Fruit fly (Drosophila melanogaster) whole organism, embryonic: ENCODE data around the gene witty.

Experiments
- CG11085 ChIP-seq: fragments of 200-800 bp; sonication (Bioruptor generic); IDR thresholded peaks from 2 replicates; pipeline ENCODE4 v1.3.6; 2022; ENCODE audit warnings: missing biosample characterization, missing genetic modification characterization
- CG14014 ChIP-seq: fragments of 200-800 bp; sonication (Bioruptor generic); IDR thresholded peaks from 2 replicates; pipeline ENCODE4 v1.3.6; 2022; ENCODE audit warnings: missing biosample characterization, missing genetic modification characterization
- CG17612 ChIP-seq: fragments of 200-800 bp; sonication (Bioruptor generic); IDR thresholded peaks from 2 replicates; pipeline ENCODE4 v1.3.6; 2022; ENCODE audit warnings: missing biosample characterization, missing genetic modification characterization
- CG31224 ChIP-seq: fragments of 200-800 bp; sonication (Bioruptor generic); IDR thresholded peaks from 2 replicates; pipeline ENCODE4 v1.3.6; 2022; ENCODE audit warnings: missing biosample characterization, missing genetic modification characterization
- CG33213 ChIP-seq: fragments of 200-800 bp; sonication (Bioruptor generic); optimal IDR thresholded peaks from 3 replicates; lab custom pipeline; 2016; ENCODE audit warnings: missing biosample characterization, missing genetic modification characterization
- CG33557 ChIP-seq: fragments of 200-800 bp; sonication (Bioruptor generic); optimal IDR thresholded peaks from 2 replicates; lab custom pipeline; 2019; ENCODE audit warnings: missing biosample characterization, mild to moderate bottlenecking, missing genetic modification characterization, moderate library complexity
- CG34422 ChIP-seq: fragments of 200-800 bp; sonication (Bioruptor generic); IDR thresholded peaks from 3 replicates; pipeline ENCODE4 v1.3.6; 2022; ENCODE audit warnings: missing biosample characterization, missing genetic modification characterization
- CG3726 ChIP-seq: fragments of 200-800 bp; sonication (Bioruptor generic); IDR thresholded peaks from 3 replicates; pipeline ENCODE4, ENCODE4 v1.3.6; 2022; ENCODE audit warnings: missing biosample characterization, missing genetic modification characterization
- CG6765 ChIP-seq: fragments of 200-800 bp; sonication (Bioruptor generic); optimal IDR thresholded peaks from 3 replicates; lab custom pipeline; 2017; ENCODE audit warnings: missing biosample characterization, mild to moderate bottlenecking, missing genetic modification characterization
- CG8944 ChIP-seq: fragments of 200-800 bp; sonication (Bioruptor generic); optimal IDR thresholded peaks from 3 replicates; lab custom pipeline; 2016; ENCODE audit warnings: missing biosample characterization, missing genetic modification characterization
- CG9609 ChIP-seq: fragments of 200-800 bp; sonication (Bioruptor generic); optimal IDR thresholded peaks from 3 replicates; lab custom pipeline; 2016; ENCODE audit warnings: missing biosample characterization, missing genetic modification characterization
- CG9932 ChIP-seq: fragments of 200-800 bp; sonication (Bioruptor generic); IDR thresholded peaks from 2 replicates; pipeline ENCODE4 v1.3.6; 2022; ENCODE audit warnings: missing biosample characterization, missing genetic modification characterization
- Dek ChIP-seq: fragments of 200-800 bp; sonication (Bioruptor generic); optimal IDR thresholded peaks from 3 replicates; lab custom pipeline; 2019; ENCODE audit warnings: missing biosample characterization, mild to moderate bottlenecking, missing genetic modification characterization, moderate library complexity
- Drgx ChIP-seq: fragments of 200-800 bp; sonication (Bioruptor generic); IDR thresholded peaks from 2 replicates; pipeline ENCODE4 v1.3.6; 2022; ENCODE audit warnings: missing biosample characterization, missing genetic modification characterization
- E2f2 ChIP-seq: fragments of 200-800 bp; sonication (Bioruptor generic); IDR thresholded peaks from 2 replicates; pipeline ENCODE4 v1.3.6; 2022; ENCODE audit warnings: missing biosample characterization, missing genetic modification characterization
- HLH54F ChIP-seq: fragments of 200-800 bp; sonication (Bioruptor generic); optimal IDR thresholded peaks from 3 replicates; lab custom pipeline; 2016; ENCODE audit warnings: missing biosample characterization, missing genetic modification characterization
- Hey ChIP-seq: fragments of 200-800 bp; sonication (Bioruptor generic); optimal IDR thresholded peaks from 3 replicates; lab custom pipeline; 2018; ENCODE audit warnings: missing biosample characterization, mild to moderate bottlenecking, missing genetic modification characterization
- Hmx ChIP-seq: fragments of 200-800 bp; sonication (Bioruptor generic); optimal IDR thresholded peaks from 2 replicates; lab custom pipeline; 2016; ENCODE audit warnings: missing biosample characterization, missing genetic modification characterization
- Lim3 ChIP-seq: fragments of 200-800 bp; sonication (Bioruptor generic); IDR thresholded peaks from 2 replicates; pipeline ENCODE4 v1.3.6; 2022; ENCODE audit warnings: missing biosample characterization, missing genetic modification characterization
- Lpt ChIP-seq: fragments of >200 bp; optimal IDR thresholded peaks from 2 replicates; lab custom pipeline; 2018; ENCODE audit warnings: missing biosample characterization, missing genetic modification characterization
- Myb ChIP-seq: fragments of 200-800 bp; sonication (Bioruptor generic); optimal IDR thresholded peaks from 2 replicates; lab custom pipeline; 2016; ENCODE audit warnings: missing biosample characterization, missing genetic modification characterization
- Nf-YB ChIP-seq: fragments of 200-800 bp; sonication (Bioruptor generic); optimal IDR thresholded peaks from 3 replicates; lab custom pipeline; 2019; ENCODE audit warnings: missing biosample characterization, mild to moderate bottlenecking, missing genetic modification characterization, moderate library complexity
- Ptx1 ChIP-seq: fragments of 200-800 bp; sonication (Bioruptor generic); IDR thresholded peaks from 2 replicates; pipeline ENCODE4 v1.3.6; 2022; ENCODE audit warnings: missing biosample characterization, missing genetic modification characterization
- Ravus ChIP-seq: fragments of 200-800 bp; sonication (Bioruptor generic); IDR thresholded peaks from 2 replicates; pipeline ENCODE4 v1.3.6; 2022; ENCODE audit warnings: missing biosample characterization, missing genetic modification characterization
- Side ChIP-seq: fragments of 200-800 bp; sonication (Bioruptor generic); optimal IDR thresholded peaks from 2 replicates; lab custom pipeline; 2016; ENCODE audit warnings: missing biosample characterization, missing genetic modification characterization
- Spps ChIP-seq: fragments of 200-800 bp; sonication (Bioruptor generic); optimal IDR thresholded peaks from 2 replicates; lab custom pipeline; 2018; ENCODE audit warnings: missing biosample characterization, mild to moderate bottlenecking, missing genetic modification characterization
- Stat92E ChIP-seq, 3 experiments: fragments of >200 bp in 2 of 3; fragments of 200-800 bp in 1 of 3; sonication (Bioruptor generic) in 1 of 3; optimal IDR thresholded peaks; 2 replicates each; lab custom pipeline; 2017 to 2019; ENCODE audit warnings: missing biosample characterization in 3 of 3, missing genetic modification characterization in 3 of 3, mild to moderate bottlenecking in 1 of 3, moderate library complexity in 1 of 3
- YL-1 ChIP-seq: fragments of 200-800 bp; sonication (Bioruptor generic); optimal IDR thresholded peaks from 3 replicates; lab custom pipeline; 2017; ENCODE audit warnings: missing biosample characterization, mild to moderate bottlenecking, missing genetic modification characterization
- bcd ChIP-seq: fragments of 200-800 bp; sonication (Bioruptor generic); optimal IDR thresholded peaks from 2 replicates; lab custom pipeline; 2017; ENCODE audit warnings: missing biosample characterization, mild to moderate bottlenecking, missing genetic modification characterization
- btn ChIP-seq: fragments of 200-800 bp; sonication (Bioruptor generic); optimal IDR thresholded peaks from 2 replicates; lab custom pipeline; 2016; ENCODE audit warnings: missing biosample characterization, missing genetic modification characterization
- ci ChIP-seq: fragments of 200-800 bp; sonication (Bioruptor generic); IDR thresholded peaks from 3 replicates; pipeline ENCODE4 v1.3.6; 2022; ENCODE audit warnings: missing biosample characterization, missing genetic modification characterization
- crol ChIP-seq: fragments of 200-800 bp; sonication (Bioruptor generic); IDR thresholded peaks from 2 replicates; pipeline ENCODE4 v1.3.6; 2022; ENCODE audit warnings: missing biosample characterization, missing genetic modification characterization
- disco-r ChIP-seq: fragments of 200-800 bp; sonication (Bioruptor generic); optimal IDR thresholded peaks from 2 replicates; lab custom pipeline; 2016; ENCODE audit warnings: missing biosample characterization, missing genetic modification characterization
- dpn ChIP-seq, 2 experiments: fragments of 200-800 bp; sonication (Bioruptor generic); optimal IDR thresholded peaks; 3 replicates each; lab custom pipeline; 2016; ENCODE audit warnings: missing biosample characterization in 2 of 2, missing genetic modification characterization in 2 of 2
- eve ChIP-seq, 2 experiments: fragments of >200 bp; optimal IDR thresholded peaks; 2 replicates each; lab custom pipeline; 2017; ENCODE audit warnings: missing biosample characterization in 2 of 2, missing genetic modification characterization in 2 of 2
- eyg ChIP-seq: fragments of 200-800 bp; sonication (Bioruptor generic); optimal IDR thresholded peaks from 3 replicates; lab custom pipeline; 2016; ENCODE audit warnings: missing biosample characterization, missing genetic modification characterization
- fd3F ChIP-seq: fragments of 200-800 bp; sonication (Bioruptor generic); optimal IDR thresholded peaks from 2 replicates; lab custom pipeline; 2018; ENCODE audit warnings: missing biosample characterization, mild to moderate bottlenecking, missing genetic modification characterization, moderate library complexity
- ftz-f1 ChIP-seq: fragments of 200-800 bp; sonication (Bioruptor generic); optimal IDR thresholded peaks from 2 replicates; lab custom pipeline; 2016; ENCODE audit warnings: missing biosample characterization, missing genetic modification characterization
- gcm2 ChIP-seq: fragments of 200-800 bp; sonication (Bioruptor generic); optimal IDR thresholded peaks from 2 replicates; lab custom pipeline; 2016; ENCODE audit warnings: missing biosample characterization, missing genetic modification characterization
- ham ChIP-seq: fragments of 200-800 bp; sonication (Bioruptor generic); IDR thresholded peaks from 2 replicates; pipeline ENCODE4 v1.3.6; 2022; ENCODE audit warnings: missing biosample characterization, missing genetic modification characterization
- hkb ChIP-seq, 2 experiments: fragments of 200-800 bp in 1 of 2; fragments of >200 bp in 1 of 2; sonication (Bioruptor generic) in 1 of 2; IDR thresholded peaks in 1 of 2; optimal IDR thresholded peaks in 1 of 2; 2 replicates each; pipeline versions ENCODE4 v1.3.6 to Lab custom; 2017 to 2022; ENCODE audit warnings: missing biosample characterization in 1 of 2, missing genetic modification characterization in 1 of 2
- ind ChIP-seq: fragments of 200-800 bp; sonication (Bioruptor generic); optimal IDR thresholded peaks from 3 replicates; lab custom pipeline; 2016; ENCODE audit warnings: missing biosample characterization, missing genetic modification characterization
- jumu ChIP-seq: fragments of 200-800 bp; sonication (Bioruptor generic); optimal IDR thresholded peaks from 3 replicates; lab custom pipeline; 2016; ENCODE audit warnings: missing biosample characterization, missing genetic modification characterization
- lbe ChIP-seq: fragments of 200-800 bp; sonication (Bioruptor generic); optimal IDR thresholded peaks from 2 replicates; lab custom pipeline; 2016; ENCODE audit warnings: missing biosample characterization, mild to moderate bottlenecking, missing genetic modification characterization
- lmd ChIP-seq: fragments of 200-800 bp; sonication (Bioruptor generic); IDR thresholded peaks from 2 replicates; pipeline ENCODE4 v1.3.6; 2022; ENCODE audit warnings: missing biosample characterization, missing genetic modification characterization
- pfk ChIP-seq: fragments of 200-800 bp; sonication (Bioruptor generic); optimal IDR thresholded peaks from 2 replicates; lab custom pipeline; 2018; ENCODE audit warnings: missing biosample characterization, mild to moderate bottlenecking, missing genetic modification characterization, moderate library complexity
- pnt ChIP-seq: fragments of 200-800 bp; sonication (Bioruptor generic); optimal IDR thresholded peaks from 3 replicates; lab custom pipeline; 2016; ENCODE audit warnings: missing biosample characterization, missing genetic modification characterization
- tna ChIP-seq: fragments of 200-800 bp; sonication (Bioruptor generic); IDR thresholded peaks from 2 replicates; pipeline ENCODE4 v1.3.6; 2022; ENCODE audit warnings: missing biosample characterization, missing genetic modification characterization; ENCODE audit not compliant: partially characterized antibody
- unpg ChIP-seq: fragments of 200-800 bp; sonication (Bioruptor generic); optimal IDR thresholded peaks from 3 replicates; lab custom pipeline; 2018; ENCODE audit warnings: missing biosample characterization, mild to moderate bottlenecking, missing genetic modification characterization, moderate library complexity
- zf30C ChIP-seq: fragments of 200-800 bp; sonication (Bioruptor generic); optimal IDR thresholded peaks from 3 replicates; lab custom pipeline; 2018; ENCODE audit warnings: missing biosample characterization, mild to moderate bottlenecking, missing genetic modification characterization
- zfh2 ChIP-seq: fragments of 200-800 bp; sonication (Bioruptor generic); optimal IDR thresholded peaks from 2 replicates; lab custom pipeline; 2016; ENCODE audit warnings: missing biosample characterization, missing genetic modification characterization

Gene witty

DNA sequence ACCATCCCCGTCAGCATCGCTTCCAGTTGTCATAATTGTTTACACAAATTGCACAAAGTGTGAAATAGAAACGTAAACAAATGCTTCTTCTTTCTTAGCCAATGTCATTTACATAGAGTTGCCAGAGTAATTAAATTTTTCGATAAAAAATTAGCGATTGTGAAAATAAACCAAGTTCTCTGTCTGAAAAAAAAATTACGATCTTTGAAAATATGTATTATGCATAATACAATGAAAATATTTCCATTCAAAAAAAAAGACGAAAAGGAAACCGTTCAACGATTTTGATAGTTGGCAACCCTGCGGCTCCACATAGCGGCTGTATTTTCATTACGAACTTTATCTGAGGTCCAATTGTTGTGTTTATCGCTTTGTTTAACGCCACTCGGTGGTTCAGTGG lies 27.0 kb upstream of the witty start, which contains the start of the genes CG7810 and CG7806 (continued):
- peak; percentile 76 for TF ChIP-seq Ravus (GFP tag; lab: Robert Waterston, UW)
- peak; percentile 82 for TF ChIP-seq disco-r (GFP tag; lab: Kevin White, UChicago)
- peak; percentile 70; the same call in 2 of the 3 replicates for TF ChIP-seq CG3726 (GFP tag; lab: Robert Waterston, UW)
- peak; percentile 78 to 91 for TF ChIP-seq dpn (GFP tag; optimal IDR thresholded peaks at IDR 0.05; lab: Kevin White, UChicago)
- TF ChIP-seq CG17612 (GFP tag; lab: Robert Waterston, UW), result peak; percentile 42; the same call in 1 of the 2 replicates
- TF ChIP-seq crol, result peak; percentile 58; the same call in 1 of the 2 replicates
- peak; percentile 88 for TF ChIP-seq fd3F (GFP tag; lab: Kevin White, UChicago)
- TF ChIP-seq CG34422, result peak; percentile 94
- peak; percentile 80 for TF ChIP-seq Nf-YB (GFP tag; lab: Kevin White, UChicago)
- TF ChIP-seq Drgx (GFP tag; lab: Robert Waterston, UW), result peak; percentile 89
- peak; percentile 72 for TF ChIP-seq CG33213
- TF ChIP-seq zf30C (GFP tag; lab: Kevin White, UChicago), result peak; percentile 7
- peak; percentile 87 for TF ChIP-seq Side
- peak; percentile 80 for TF ChIP-seq CG31224
- TF ChIP-seq eyg (GFP tag; lab: Kevin White, UChicago), result peak; percentile 63
- TF ChIP-seq Spps (tag; lab: Kevin White, UChicago), result peak; percentile 80
- TF ChIP-seq CG14014 (GFP tag; lab: Robert Waterston, UW), result peak; percentile 90
- peak; percentile 89 for TF ChIP-seq CG9932 (GFP tag; lab: Robert Waterston, UW)
- no peak for TF ChIP-seq Hey (tag; lab: Kevin White, UChicago)
- peak; percentile 89 for TF ChIP-seq HLH54F (GFP tag; lab: Kevin White, UChicago)
- TF ChIP-seq YL-1 (GFP tag; lab: Kevin White, UChicago), result peak; percentile 91
- TF ChIP-seq gcm2 (GFP tag; lab: Kevin White, UChicago), result peak; percentile 86
- no peak; the same call in 1 of the 2 replicates for TF ChIP-seq ham (GFP tag; lab: Robert Waterston, UW)
- TF ChIP-seq jumu (GFP tag; lab: Kevin White, UChicago), result peak; percentile 85
- TF ChIP-seq bcd (GFP tag; lab: Kevin White, UChicago), result peak; percentile 81
- peak; percentile 64 for TF ChIP-seq btn (GFP tag; lab: Kevin White, UChicago)
- peak; percentile 84 for TF ChIP-seq CG33557 (GFP tag; lab: Kevin White, UChicago)
- TF ChIP-seq lmd, result peak; percentile 90
- peak; percentile 89 for TF ChIP-seq ftz-f1 (GFP tag; lab: Kevin White, UChicago)
- peak; percentile 77 for TF ChIP-seq Myb (GFP tag; lab: Kevin White, UChicago)
- TF ChIP-seq zfh2 (GFP tag; lab: Kevin White, UChicago), result peak; percentile 86
- TF ChIP-seq lbe (GFP tag; lab: Kevin White, UChicago), result peak; percentile 84
- TF ChIP-seq CG9609 (GFP tag; lab: Kevin White, UChicago), result peak; percentile 88
- peak; percentile 96 for TF ChIP-seq unpg (GFP tag; lab: Kevin White, UChicago)
- peak; percentile 87 for TF ChIP-seq ind
- TF ChIP-seq CG6765 (GFP tag; lab: Kevin White, UChicago), result peak; percentile 82
- TF ChIP-seq Lim3 (GFP tag; lab: Robert Waterston, UW), result no peak; the same call in 1 of the 2 replicates
- TF ChIP-seq eve (GFP tag; optimal IDR thresholded peaks at IDR 0.05; lab: Kevin White, UChicago), result no peak
- TF ChIP-seq Ptx1 (GFP tag; lab: Robert Waterston, UW), result peak; percentile 95
- peak; percentile 80 for TF ChIP-seq E2f2 (GFP tag; lab: Robert Waterston, UW)
- TF ChIP-seq tna (GFP tag; lab: Robert Waterston, UW), result 0 out of 2 replicates have a peak, but pooled peaks have one; percentile 38
- peak; percentile 69 for TF ChIP-seq CG11085
- no peak for TF ChIP-seq pfk (GFP tag; lab: Kevin White, UChicago)
- no peak for TF ChIP-seq hkb (optimal IDR thresholded peaks at IDR 0.05; lab: Kevin White, UChicago)
- peak; percentile 95 for TF ChIP-seq hkb (GFP tag; IDR thresholded peaks at IDR 0.05; lab: Robert Waterston, UW)
- TF ChIP-seq Lpt, result no peak
- TF ChIP-seq Dek (tag; lab: Kevin White, UChicago), result peak; percentile 86
- TF ChIP-seq Hmx (GFP tag; lab: Kevin White, UChicago), result no peak
- TF ChIP-seq pnt, result peak; percentile 79
- TF ChIP-seq ci (GFP tag; lab: Robert Waterston, UW), result peak; percentile 97
- TF ChIP-seq Stat92E (GFP tag; optimal IDR thresholded peaks at IDR 0.05; lab: Kevin White, UChicago), result peak in 1 of 3 experiments; percentile 74
- TF ChIP-seq CG8944 (GFP tag; lab: Kevin White, UChicago), result peak; percentile 84
